Fruit fly (Drosophila melanogaster) Kc167 (cell line): ENCODE measurements around the gene Atac2.

Experiments used
- Myc ChIP-seq: fragments of >200 bp; optimal IDR thresholded peaks from 2 replicates; lab custom pipeline; 2017; ENCODE audit warnings: missing external identifiers
- Sin3A ChIP-seq: fragments of >200 bp; optimal IDR thresholded peaks from 2 replicates; lab custom pipeline; 2018; ENCODE audit warnings: missing external identifiers
- h ChIP-seq: fragments of >200 bp; optimal IDR thresholded peaks from 3 replicates; lab custom pipeline; 2018; ENCODE audit warnings: missing external identifiers
- insv ChIP-seq: fragments of >200 bp; optimal IDR thresholded peaks from 3 replicates; lab custom pipeline; 2018; ENCODE audit warnings: missing external identifiers
- psq ChIP-seq: fragments of >200 bp; optimal IDR thresholded peaks from 2 replicates; lab custom pipeline; 2017; ENCODE audit warnings: missing external identifiers
- ttk ChIP-seq: sonication (Bioruptor generic); optimal IDR thresholded peaks from 2 replicates; lab custom pipeline; 2017; ENCODE audit warnings: missing external identifiers

The Atac2 gene

dm6 chr2L:18564417-18564816 lies 47.6 kb downstream of the Atac2 start:
- TF ChIP-seq h (lab: Kevin White, UChicago), result no peak
- no peak for TF ChIP-seq insv (lab: Kevin White, UChicago)
- no peak for TF ChIP-seq ttk (lab: Kevin White, UChicago)
- TF ChIP-seq Sin3A (lab: Kevin White, UChicago), result no peak
- TF ChIP-seq Myc, result no peak
- TF ChIP-seq psq (lab: Kevin White, UChicago), result no peak

- TF ChIP-seq Myc (no peak), Sin3A (lab: Kevin White, UChicago) (no peak), h (lab: Kevin White, UChicago) (no peak), ttk (lab: Kevin White, UChicago) (no peak)
Observed at dm6 chr2L:18563991-18564390, 48.1 kb downstream of the Atac2 start.

dm6 chr2L:18563020-18563546 lies 49.0 kb downstream of the Atac2 start:
- TF ChIP-seq h (lab: Kevin White, UChicago), result no peak
- no peak for TF ChIP-seq insv (lab: Kevin White, UChicago)
- TF ChIP-seq psq (lab: Kevin White, UChicago), result no peak
- TF ChIP-seq ttk (lab: Kevin White, UChicago), result no peak

dm6 chr2L:18562573-18562972 lies 49.5 kb downstream of the Atac2 start:
- no peak for TF ChIP-seq Sin3A (lab: Kevin White, UChicago)
- no peak for TF ChIP-seq ttk (lab: Kevin White, UChicago)

dm6 chr2L:18561522-18562119 lies 50.4 kb downstream of the Atac2 start:
- TF ChIP-seq psq (lab: Kevin White, UChicago) (no peak), Sin3A (lab: Kevin White, UChicago) (no peak), ttk (lab: Kevin White, UChicago) (no peak), insv (lab: Kevin White, UChicago) (no peak), Myc (no peak), h (lab: Kevin White, UChicago) (no peak)

dm6 chr2L:18561018-18561417 lies 51.0 kb downstream of the Atac2 start:
- TF ChIP-seq ttk (lab: Kevin White, UChicago) (no peak), h (lab: Kevin White, UChicago) (no peak), Myc (no peak)
